Worm (Caenorhabditis elegans): ENCODE measurements around the gene T03F7.7.

DNA sequence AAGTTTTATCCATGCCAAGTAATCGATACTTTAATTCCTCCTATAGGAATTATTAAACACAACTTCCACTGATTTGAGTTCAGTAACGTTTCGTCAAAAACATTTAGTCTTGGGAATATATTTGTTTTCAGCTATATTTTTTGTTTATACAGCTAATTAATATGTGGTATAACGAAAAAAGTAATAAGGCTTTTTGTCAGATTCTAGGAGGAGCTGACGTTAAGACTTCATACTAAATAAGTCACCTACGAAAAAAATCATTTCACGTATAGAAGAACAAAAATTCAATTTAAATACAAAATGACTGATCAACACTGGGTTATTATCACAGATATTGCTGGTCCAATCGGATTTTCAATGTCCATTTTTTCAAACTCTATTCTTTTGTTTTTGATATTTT, 42.4 kb upstream of the T03F7.7 start, which contains the start of gene str-115:
- TF ChIP-seq nhr-12 (tag; optimal IDR thresholded peaks at IDR 0.05) (no peak), unc-62 (GFP tag; optimal IDR thresholded peaks at IDR 0.05) (no peak), ama-1 (optimal IDR thresholded peaks at IDR 0.05) (no peak)
